Fruit fly (Drosophila melanogaster) ovary, adult (tissue): ENCODE measurements around the gene CG10970.
A peak's percentile ranks its signal among the peaks of the same experiment; 100 is the strongest.

Source experiments
- CG17801 ChIP-seq: fragments of 200-800 bp; optimal IDR thresholded peaks from 2 replicates; lab custom pipeline; 2019; ENCODE audit warnings: missing biosample characterization, mild to moderate bottlenecking, missing genetic modification characterization, moderate library complexity; ENCODE audit not compliant: partially characterized antibody

Gene CG10970

DNA sequence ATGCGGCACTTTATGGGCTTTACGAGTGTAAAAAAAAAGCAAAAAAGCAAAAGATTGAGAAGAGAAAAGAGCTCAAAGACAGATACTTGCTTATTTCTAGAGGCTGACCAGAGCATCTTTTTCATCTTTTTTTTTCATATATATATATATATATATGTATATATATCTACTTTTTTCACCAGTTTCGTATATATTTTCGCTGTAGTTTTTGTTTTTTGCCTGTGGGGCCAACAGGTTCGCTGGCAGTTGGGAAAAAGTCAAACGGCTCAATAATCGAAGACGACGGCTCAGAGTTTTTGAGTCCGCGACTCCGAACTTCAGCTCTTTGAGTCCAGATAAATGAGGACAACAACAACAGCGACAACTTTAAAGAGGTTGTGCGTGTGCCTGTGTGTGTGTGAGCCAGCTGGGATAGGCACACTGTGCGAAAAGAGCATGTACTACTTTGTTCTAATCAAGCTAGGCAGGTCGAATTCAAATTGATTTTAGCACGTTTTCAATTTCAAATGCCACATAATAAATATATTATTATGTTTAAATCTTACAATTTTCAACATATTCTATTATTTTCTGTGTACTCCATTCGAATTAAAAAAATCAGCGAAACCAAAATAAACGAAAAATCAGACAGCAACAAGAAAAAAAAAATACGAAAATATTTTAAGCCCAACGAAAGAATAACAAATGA lies 4.3 kb downstream of the CG10970 start:
- TF ChIP-seq CG17801 (GFP tag; lab: Kevin White, UChicago), result no peak

DNA sequence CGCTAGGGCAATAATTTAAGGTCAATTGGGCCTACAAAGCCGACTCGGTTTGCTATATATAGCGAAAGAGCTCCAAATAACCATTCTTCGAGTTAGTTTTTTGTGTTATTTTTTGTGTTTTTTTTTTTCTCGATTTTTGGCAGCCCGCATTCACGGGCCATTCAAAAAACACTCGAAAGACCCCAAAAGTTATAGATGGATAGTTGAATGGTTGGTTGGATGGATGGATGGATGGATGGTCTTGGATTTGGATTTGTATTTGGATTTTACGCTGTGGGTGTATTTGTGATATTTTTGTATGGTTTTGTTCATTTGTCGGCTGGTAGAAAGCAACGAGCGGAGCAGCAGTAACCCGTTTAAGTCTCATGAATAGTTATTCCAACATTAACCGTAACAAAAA lies 7.2 kb downstream of the CG10970 start:
- TF ChIP-seq CG17801 (GFP tag; lab: Kevin White, UChicago), result no peak

DNA sequence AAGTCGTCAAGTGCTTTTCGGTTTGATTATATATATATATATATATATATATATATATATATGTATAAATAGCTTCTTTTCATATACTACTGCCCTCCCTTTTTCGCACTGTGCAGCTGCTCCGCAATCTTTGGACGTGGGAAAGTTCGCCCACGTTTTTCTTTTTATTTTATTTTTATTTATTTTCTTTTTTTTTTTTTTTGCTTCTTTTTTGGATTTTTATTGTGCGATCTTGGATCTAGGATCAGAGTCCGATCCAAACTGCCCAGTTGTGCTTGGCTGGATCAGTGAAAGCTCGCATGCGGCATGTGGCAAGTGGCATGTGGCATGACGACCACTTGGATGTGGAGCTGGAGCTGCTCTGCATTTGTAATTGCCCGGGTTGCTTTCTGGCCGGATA lies 7.8 kb downstream of the CG10970 start:
- no peak for TF ChIP-seq CG17801 (GFP tag; lab: Kevin White, UChicago)

DNA sequence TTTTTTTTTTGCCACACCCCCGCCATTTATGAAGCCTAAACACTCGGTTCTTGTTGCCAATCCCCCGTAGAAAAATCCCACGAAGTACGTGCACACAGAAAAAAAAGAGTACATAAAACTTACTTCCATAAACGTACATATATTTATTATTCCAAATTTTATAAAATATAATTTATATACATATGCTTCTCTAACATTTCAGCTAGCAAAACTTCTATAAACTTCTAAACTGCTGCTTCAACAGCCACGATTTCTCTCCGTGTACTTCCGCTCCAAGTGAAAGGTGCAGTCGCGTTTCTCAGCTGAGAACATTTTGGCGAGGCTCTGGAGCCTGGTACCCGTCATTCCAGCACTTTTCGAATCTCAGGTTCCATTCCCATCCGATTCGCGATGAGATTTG lies 8.5 kb downstream of the CG10970 start:
- TF ChIP-seq CG17801 (GFP tag; lab: Kevin White, UChicago), result no peak

DNA sequence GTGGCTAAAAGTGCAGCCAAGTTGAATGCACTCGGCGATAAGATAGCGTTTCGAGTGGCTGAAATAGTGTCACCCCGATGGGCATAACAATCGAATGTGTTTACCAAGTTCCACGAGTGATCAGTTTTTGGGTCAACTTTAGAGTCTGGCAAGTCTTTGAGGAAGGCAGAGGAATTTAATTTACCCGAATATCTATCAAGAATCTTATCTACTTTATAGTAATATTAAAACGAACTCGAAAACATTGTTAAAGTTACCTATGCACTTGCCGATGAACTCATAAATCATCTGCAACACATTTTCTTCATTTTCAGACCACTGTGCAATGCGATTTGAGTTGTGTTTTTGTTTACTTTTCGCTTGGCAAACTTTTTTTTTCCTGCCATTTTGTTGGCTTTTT lies 9.9 kb downstream of the CG10970 start:
- peak; percentile 40 for TF ChIP-seq CG17801 (GFP tag; lab: Kevin White, UChicago)

DNA sequence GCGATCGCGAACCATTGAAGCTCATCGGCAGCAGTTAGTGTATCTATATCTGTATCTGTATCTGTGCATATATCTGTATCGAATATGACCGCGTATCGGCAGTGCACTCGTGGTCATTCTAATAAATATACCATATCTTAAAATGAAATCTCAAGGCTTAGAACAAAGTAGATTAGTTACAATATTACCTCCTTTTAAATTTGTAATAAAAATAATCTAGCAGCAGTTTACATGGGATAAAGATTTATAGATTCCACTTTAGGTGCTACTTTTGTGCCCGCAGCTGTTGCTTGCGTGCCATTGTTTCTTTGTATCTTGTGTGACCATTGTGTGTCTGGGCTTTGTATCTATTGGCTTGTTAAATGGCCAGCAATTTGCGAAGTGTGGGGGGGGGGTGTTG lies 11.1 kb downstream of the CG10970 start:
- TF ChIP-seq CG17801 (GFP tag; lab: Kevin White, UChicago), result peak; percentile 59

DNA sequence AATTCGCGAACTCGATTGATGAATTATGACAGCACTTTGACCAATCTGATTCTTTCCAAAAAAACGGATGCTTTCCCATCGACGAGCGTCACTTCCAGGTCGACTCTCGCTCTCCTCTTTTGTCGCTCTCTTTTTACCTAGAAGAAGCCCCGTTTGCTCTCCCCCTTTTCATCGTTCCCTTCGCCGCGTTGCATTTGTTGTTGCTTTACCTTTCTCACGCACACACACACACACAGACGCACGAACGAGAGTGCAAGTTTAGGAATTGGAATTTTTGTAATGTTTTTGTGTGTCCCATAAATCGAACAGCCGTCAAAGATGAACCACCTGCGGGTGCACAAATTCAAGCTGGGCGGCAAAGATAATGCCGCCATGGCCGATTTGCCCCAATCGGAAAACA lies 22.3 kb downstream of the CG10970 start:
- TF ChIP-seq CG17801 (GFP tag; lab: Kevin White, UChicago), result no peak

DNA sequence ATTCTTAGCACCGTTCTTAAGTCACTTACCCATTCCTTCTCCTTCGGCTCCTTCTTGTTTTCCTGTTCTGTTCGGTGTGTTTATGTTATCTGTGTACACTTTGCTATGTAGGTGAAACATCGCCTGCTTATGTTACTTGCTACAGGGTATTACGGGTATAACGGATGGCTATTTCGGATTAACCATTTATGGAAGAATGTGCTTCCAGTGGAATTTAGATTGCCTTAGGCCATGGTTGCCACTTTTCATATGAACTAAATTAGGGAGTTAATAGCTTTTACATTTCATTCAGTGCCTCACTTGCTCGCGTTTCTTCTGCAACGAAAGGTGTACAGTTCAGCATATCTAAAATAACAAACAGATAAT lies 22.8 kb downstream of the CG10970 start:
- peak; percentile 41 for TF ChIP-seq CG17801 (GFP tag; lab: Kevin White, UChicago)

DNA sequence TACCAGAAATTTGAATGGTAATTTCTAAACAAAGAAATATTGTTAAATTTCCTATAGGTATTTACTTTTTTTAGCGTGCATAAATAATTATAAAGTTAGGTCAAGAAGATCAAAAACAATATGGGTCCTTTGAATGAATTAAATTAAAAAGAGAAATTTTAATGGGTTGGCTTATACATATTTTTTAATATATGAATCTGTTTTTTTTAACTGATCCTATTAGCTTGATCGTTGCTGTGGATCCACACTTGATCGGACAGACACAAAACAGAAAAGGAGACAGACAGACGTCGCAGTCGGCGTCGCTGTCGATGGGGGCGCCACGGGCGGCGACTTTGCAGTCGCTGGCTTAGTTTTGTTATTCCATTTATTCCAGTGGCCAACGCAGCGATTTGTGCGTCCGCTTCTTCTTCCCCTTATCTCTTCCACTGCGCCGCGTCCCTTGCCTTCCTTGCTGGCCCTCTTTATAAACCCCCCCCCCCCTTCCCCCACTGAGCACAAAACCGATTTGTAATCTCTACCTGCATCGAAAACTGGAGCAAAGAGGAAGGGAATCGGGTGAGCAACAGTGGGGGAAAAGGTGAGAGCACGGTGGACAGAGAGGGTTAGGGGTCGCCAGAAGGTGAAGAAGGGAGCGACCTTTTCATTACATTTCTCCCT lies 23.4 kb downstream of the CG10970 start:
- peak; percentile 83 for TF ChIP-seq CG17801 (GFP tag; lab: Kevin White, UChicago)

DNA sequence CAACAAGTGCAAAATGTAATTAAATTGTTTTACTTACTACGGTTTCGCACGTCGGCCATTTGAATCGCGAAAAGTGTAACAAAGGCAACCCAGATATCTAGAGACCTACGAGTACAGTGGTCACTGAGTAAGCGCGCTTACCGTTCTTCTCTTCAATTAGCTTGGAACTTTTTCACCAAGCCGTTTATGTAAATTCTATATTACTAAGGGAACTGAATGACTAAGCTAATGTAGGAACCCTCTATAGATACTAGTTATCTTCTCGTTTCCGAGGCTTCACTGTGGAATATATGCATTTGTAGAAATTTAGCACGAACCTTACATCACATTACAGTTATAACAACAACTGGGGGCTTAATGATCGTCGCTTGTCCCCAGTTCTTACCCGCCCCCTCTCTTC lies 24.2 kb downstream of the CG10970 start:
- TF ChIP-seq CG17801 (GFP tag; lab: Kevin White, UChicago), result peak; percentile 97

DNA sequence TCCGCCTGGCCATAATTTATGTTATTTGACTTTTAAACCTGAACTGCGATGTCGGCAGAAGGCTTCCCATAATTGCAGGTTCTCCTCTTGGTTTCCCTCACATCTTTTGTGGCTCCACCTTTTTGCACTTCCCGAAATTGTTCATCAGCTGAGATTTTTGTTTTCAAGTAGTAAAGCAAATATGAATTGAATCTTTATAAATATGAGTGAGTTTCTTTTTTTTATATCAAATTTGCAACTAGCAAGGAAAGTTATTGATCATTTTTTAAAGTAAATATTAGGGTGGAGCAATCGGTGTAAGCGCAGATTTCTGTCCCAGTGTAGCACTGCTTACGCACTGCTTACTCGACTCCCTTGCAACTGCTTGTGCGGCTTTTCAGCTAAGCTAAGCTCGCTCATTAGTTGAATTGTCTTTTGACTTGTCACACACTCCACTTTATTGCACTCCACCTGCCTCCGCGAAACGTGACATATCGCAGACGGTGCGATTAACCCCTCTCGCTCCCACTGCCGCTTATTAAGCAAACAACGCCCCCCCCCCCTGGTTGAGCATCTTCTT lies 24.7 kb downstream of the CG10970 start:
- TF ChIP-seq CG17801 (GFP tag; lab: Kevin White, UChicago), result no peak

DNA sequence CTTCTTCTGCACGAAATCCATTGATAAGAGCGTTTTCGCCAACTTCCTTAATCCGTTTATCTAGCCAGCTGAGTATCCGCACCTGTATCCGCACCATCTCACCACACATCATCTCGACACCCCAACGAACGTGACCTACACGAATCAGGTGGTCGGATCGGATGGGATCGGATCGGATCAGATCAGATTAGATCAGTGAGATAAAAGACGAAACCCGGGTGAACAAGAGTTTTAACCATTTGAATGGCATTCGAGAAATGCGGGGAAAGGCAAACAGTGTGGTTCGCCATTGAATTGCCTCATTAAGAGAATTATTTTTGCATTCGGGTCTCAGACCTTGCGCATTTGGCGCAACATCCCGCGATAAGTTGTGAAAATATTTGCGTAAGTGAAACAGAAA lies 26.4 kb downstream of the CG10970 start:
- no peak for TF ChIP-seq CG17801 (GFP tag; lab: Kevin White, UChicago)

DNA sequence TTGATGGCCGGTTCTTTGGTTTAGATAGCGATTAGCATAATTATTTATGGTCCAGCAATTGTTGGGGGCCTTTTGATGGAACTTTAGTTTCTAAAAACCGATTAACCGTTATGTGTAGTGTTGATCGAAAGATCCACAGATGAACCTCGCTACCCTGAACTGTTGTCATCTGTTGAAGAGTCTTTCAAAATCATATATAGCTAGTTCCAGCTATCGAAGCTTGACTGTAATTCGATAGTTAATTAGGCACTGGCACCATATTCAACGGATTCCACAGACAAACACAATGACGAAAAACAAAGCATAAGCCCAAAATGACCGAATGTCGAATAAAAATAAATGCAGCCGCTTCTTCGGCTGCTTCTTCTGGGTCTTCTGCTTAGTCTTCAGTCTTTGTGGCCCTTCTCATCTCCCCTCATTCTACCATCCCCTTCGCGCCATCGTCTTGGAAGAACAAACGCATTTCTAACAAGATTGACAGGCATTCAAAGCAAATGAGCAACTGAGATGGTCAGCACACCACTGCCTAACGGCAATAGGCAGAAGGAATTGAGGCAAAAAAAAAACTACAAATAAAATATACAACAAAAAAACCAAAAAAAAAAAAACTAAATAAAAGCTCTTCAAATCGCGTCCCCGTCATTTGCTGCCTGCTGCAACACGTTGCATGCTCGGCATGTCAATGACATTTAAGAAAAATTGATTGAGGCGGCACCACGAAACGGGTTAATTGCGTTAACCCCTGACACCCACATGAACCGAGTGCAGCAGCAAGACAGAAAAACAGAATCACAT lies 27.3 kb downstream of the CG10970 start:
- TF ChIP-seq CG17801 (GFP tag; lab: Kevin White, UChicago), result no peak

DNA sequence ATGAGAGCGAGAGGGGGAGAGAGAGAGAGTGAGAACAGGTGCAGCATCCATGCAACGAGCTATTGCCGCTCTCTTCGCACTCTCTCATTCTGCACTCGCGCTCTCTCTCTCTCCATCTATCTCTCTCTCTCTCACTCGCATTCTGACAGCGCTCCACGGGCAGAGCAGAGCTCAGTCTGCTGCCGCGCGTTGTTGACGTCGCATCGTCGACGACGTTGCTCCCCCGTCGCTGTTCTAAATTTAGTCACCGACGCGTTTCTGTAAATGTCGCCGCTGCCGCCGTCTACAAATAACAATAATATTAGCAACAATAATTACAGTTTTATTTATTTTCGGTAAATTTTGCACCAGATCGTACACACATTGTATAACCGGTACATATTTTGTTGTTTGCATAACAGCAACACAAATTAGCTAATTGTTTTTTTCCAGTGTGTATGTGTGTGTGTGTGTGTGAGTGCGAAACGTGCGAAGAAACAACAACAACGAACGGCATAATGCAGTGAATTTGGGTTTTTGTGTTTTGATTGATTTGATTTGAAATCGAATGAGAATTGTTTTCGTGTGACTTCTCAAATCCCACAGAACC lies 28.7 kb downstream of the CG10970 start:
- peak; percentile 59 for TF ChIP-seq CG17801 (GFP tag; lab: Kevin White, UChicago)
